Fruit fly (Drosophila melanogaster) ovary, adult (tissue): Measurements from ENCODE around the gene CG11037.

Experiments
- CG17801 ChIP-seq: fragments of 200-800 bp; optimal IDR thresholded peaks from 2 replicates; lab custom pipeline; 2019; ENCODE audit warnings: missing biosample characterization, mild to moderate bottlenecking, missing genetic modification characterization, moderate library complexity; ENCODE audit not compliant: partially characterized antibody

Gene CG11037

dm6 chr3L:20980499-20980898 is 19.3 kb upstream of the CG11037 start:
- TF ChIP-seq CG17801 = no peak

dm6 chr3L:20976967-20977720 is 16.0 kb upstream of the CG11037 start:
- TF ChIP-seq CG17801 = no peak

- no peak for TF ChIP-seq CG17801
These were observed 15.2 kb upstream of the CG11037 start for dm6 chr3L:20976383-20976782.

dm6 chr3L:20974600-20974999 is 13.4 kb upstream of the CG11037 start, which contains the start of gene CG33286:
CG33286 (minus strand) TSS chr3L:20974700.
- no peak for TF ChIP-seq CG17801

- TF ChIP-seq CG17801 = no peak
These were observed 9.4 kb upstream of the CG11037 start, which contains the start of gene CG33287 for dm6 chr3L:20970563-20970962. CG33287 (minus strand) TSS chr3L:20970663.

dm6 chr3L:20966662-20967061 is 5.5 kb upstream of the CG11037 start, which contains the start of gene CG12983:
CG12983 (minus strand) TSS chr3L:20966762.
- no peak for TF ChIP-seq CG17801

- no peak for TF ChIP-seq CG17801
These were observed 1.3 kb upstream of the CG11037 start, which contains the start of gene CG10587 for dm6 chr3L:20962455-20962854. CG10587 (minus strand) TSS chr3L:20962555.

dm6 chr3L:20956650-20957049 is 4.5 kb downstream of the CG11037 start, which contains the start of the genes Sems and CG10588:
Sems (minus strand) TSS chr3L:20956750.
CG10588 (plus strand) TSS chr3L:20956934.
- no peak for TF ChIP-seq CG17801

dm6 chr3L:20954118-20954517 is 7.1 kb downstream of the CG11037 start:
- no peak for TF ChIP-seq CG17801

dm6 chr3L:20952622-20953618 is 8.3 kb downstream of the CG11037 start:
- no peak for TF ChIP-seq CG17801

dm6 chr3L:20952121-20952487 is 9.1 kb downstream of the CG11037 start:
- TF ChIP-seq CG17801 = no peak

dm6 chr3L:20951477-20952120 is 9.6 kb downstream of the CG11037 start:
- TF ChIP-seq CG17801 = no peak

dm6 chr3L:20950520-20951135 is 10.6 kb downstream of the CG11037 start:
- TF ChIP-seq CG17801 = peak; percentile 24

dm6 chr3L:20950136-20950499 is 11.1 kb downstream of the CG11037 start:
- TF ChIP-seq CG17801 = peak; percentile 55

dm6 chr3L:20949371-20950135 is 11.6 kb downstream of the CG11037 start, which contains the start of gene fng:
fng (minus strand) TSS chr3L:20949512.
- TF ChIP-seq CG17801 = peak; percentile 57
